Fruit fly (Drosophila melanogaster): ENCODE measurements around the gene CG3777.
A peak's percentile ranks its signal among the peaks of the same experiment; 100 is the strongest.

Gene CG3777

DNA sequence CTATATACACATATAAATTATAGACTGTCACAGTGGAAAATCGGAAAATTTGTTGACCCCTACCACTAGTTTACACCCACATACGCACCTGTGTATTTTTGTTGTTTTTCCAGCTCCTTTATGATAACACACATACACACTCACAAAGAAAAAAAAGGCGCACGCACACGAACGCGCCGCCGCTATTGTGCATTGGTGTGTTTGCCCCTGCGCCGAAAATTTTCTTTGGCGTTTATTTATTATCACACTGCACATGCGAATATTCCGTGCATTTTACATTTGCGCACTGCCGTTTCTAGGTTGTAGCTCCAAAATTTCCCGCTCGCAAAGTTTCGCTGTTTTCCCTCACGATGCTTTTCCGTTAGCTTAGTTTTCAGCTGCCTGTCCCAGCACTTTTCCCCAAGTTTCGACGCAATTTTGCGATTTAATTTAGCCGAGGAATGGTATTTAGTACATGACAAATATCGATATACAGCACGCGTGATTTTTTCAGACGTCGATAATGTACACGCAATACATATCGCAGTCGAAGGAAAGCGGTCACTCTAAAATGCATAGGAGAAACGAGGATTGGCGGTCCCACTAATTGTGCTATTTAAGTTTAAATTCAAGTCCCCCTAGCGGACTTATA, at the start of gene CG3777, which contains the start of gene ewg:
CG3777 (plus strand) TSS at position 607 of the 631 bp plus-strand sequence.
ewg (minus strand) TSS at position 622 of the 631 bp plus-strand sequence.
- peak; percentile 71 for TF ChIP-seq D1 (tag; optimal IDR thresholded peaks at IDR 0.05)
- no peak for TF ChIP-seq CG14655 (GFP tag; optimal IDR thresholded peaks at IDR 0.05)
- TF ChIP-seq Ets98B (GFP tag; IDR thresholded peaks at IDR 0.05) = no peak
- peak; percentile 29 for TF ChIP-seq EcR (GFP tag; optimal IDR thresholded peaks at IDR 0.05)

DNA sequence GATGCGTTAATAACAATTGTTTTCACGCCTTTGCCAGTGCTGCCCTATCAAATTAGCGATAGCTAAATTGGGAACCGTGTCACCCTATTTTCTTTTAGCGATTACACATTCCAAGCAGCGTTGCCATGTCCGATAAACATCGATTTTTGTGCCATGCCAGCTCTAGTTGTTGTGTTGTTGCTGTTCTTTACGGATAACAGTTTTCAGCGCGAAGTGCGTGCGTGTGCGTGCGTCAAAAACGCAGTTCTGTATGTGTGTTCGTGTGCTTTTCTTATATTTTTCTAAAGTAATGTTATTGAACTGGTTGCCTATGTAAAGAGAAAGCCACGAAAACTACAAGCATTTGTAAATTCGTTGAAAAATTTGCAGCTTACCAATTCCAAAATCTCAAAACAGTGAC, 33.7 kb upstream of the CG3777 start, which contains the start of the genes CG3038 and G9a:
CG3038 (minus strand) TSS at position 55 of the 400 bp plus-strand sequence.
G9a (plus strand) TSS at position 177 of the 400 bp plus-strand sequence.
- TF ChIP-seq EcR (GFP tag; optimal IDR thresholded peaks at IDR 0.05) = peak; percentile 54
- no peak for TF ChIP-seq Pif1A (GFP tag; optimal IDR thresholded peaks at IDR 0.05)

DNA sequence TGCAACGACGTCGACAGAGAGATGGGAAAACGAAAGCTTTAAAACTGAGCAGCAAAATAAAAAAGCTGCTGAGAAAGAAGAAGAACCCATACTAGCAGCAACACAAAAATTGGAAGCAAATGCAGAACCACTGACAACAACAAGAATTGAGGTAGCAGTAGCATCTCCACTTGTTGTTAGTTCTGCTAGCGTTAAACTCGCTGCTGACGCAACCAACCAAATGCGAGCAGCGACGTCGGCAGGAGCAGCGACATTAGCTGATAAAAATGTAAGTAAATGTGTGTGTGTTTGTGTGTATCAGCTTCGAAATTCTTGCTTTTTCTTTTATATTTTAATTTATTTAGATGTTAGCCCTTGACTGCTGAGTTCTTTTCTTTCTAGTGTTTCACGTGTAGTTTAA, 32.2 kb upstream of the CG3777 start:
- TF ChIP-seq CG8301 (tag; optimal IDR thresholded peaks at IDR 0.05) (no peak), CG9948 (tag; optimal IDR thresholded peaks at IDR 0.05) (no peak), EcR (GFP tag; optimal IDR thresholded peaks at IDR 0.05) (no peak), CG14655 (GFP tag; optimal IDR thresholded peaks at IDR 0.05) (no peak), CG12605 (GFP tag; IDR thresholded peaks at IDR 0.05) (no peak), rn (GFP tag; IDR thresholded peaks at IDR 0.05) (no peak), CG15710 (tag; optimal IDR thresholded peaks at IDR 0.05) (no peak), CG32121 (GFP tag; IDR thresholded peaks at IDR 0.05) (no peak)

- TF ChIP-seq Pif1B (GFP tag; optimal IDR thresholded peaks at IDR 0.05) (no peak), CG34367 (tag; optimal IDR thresholded peaks at IDR 0.05) (no peak), CG32121 (GFP tag; IDR thresholded peaks at IDR 0.05) (no peak), CG4496 (GFP tag; IDR thresholded peaks at IDR 0.05) (no peak), CG13204 (GFP tag; optimal IDR thresholded peaks at IDR 0.05) (no peak)
Measured at dm6 chrX:254690-255089, 24.8 kb upstream of the CG3777 start, which contains the start of gene CG42376. CG42376 (plus strand) TSS chrX:254876.

DNA sequence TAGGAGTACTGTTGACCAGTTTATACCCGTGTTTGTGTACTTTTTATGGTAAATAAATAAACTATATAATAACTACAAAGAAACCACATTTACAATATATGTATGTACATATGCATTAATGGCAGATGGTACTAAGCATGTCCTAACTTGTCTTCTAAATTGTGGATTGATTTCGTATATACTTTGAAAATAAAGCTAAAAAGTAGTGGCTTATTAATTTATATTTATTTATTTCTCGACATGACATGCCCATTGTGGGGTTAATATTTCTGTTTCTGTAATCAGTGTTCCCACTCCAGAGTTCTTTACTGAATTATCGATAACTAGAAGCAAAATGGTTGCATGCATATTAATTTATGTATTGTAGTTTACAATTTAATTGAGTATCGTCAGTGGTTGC, 24.1 kb upstream of the CG3777 start, which contains the start of gene cin:
cin (plus strand) TSS at position 306 of the 400 bp plus-strand sequence.
- TF ChIP-seq fd96Ca (GFP tag; IDR thresholded peaks at IDR 0.05) (no peak), CG4496 (GFP tag; IDR thresholded peaks at IDR 0.05) (peak; percentile 82), Pif1A (GFP tag; optimal IDR thresholded peaks at IDR 0.05) (peak; percentile 46), CG14655 (GFP tag; optimal IDR thresholded peaks at IDR 0.05) (no peak), gl (tag; optimal IDR thresholded peaks at IDR 0.05) (peak; percentile 30), CG8301 (tag; optimal IDR thresholded peaks at IDR 0.05) (peak; percentile 61), rn (GFP tag; IDR thresholded peaks at IDR 0.05) (no peak), CG8159 (tag; optimal IDR thresholded peaks at IDR 0.05) (peak; percentile 77), CG34367 (tag; optimal IDR thresholded peaks at IDR 0.05) (peak; percentile 65), CG15710 (tag; optimal IDR thresholded peaks at IDR 0.05) (peak; percentile 76), CG12605 (GFP tag; IDR thresholded peaks at IDR 0.05) (no peak), Snoo (tag; optimal IDR thresholded peaks at IDR 0.05) (peak; percentile 63), CG17806 (tag; optimal IDR thresholded peaks at IDR 0.05) (peak; percentile 71), Pif1B (GFP tag; optimal IDR thresholded peaks at IDR 0.05) (peak; percentile 52), Ets98B (GFP tag; IDR thresholded peaks at IDR 0.05) (peak; percentile 53), CG10348 (GFP tag; IDR thresholded peaks at IDR 0.05) (no peak), CG32121 (GFP tag; IDR thresholded peaks at IDR 0.05) (no peak), EcR (GFP tag; optimal IDR thresholded peaks at IDR 0.05) (no peak), D1 (tag; optimal IDR thresholded peaks at IDR 0.05) (peak; percentile 40), CG13204 (GFP tag; optimal IDR thresholded peaks at IDR 0.05) (no peak), CG9948 (tag; optimal IDR thresholded peaks at IDR 0.05) (peak; percentile 72)

- TF ChIP-seq CG8159 (tag; optimal IDR thresholded peaks at IDR 0.05) = peak; percentile 26
- TF ChIP-seq Pif1B (GFP tag; optimal IDR thresholded peaks at IDR 0.05) = peak; percentile 20
- TF ChIP-seq CG10348 (GFP tag; IDR thresholded peaks at IDR 0.05) = no peak
- TF ChIP-seq CG14655 (GFP tag; optimal IDR thresholded peaks at IDR 0.05) = no peak
- no peak for TF ChIP-seq Pif1A (GFP tag; optimal IDR thresholded peaks at IDR 0.05)
Measured at dm6 chrX:262836-263235, 16.7 kb upstream of the CG3777 start.

DNA sequence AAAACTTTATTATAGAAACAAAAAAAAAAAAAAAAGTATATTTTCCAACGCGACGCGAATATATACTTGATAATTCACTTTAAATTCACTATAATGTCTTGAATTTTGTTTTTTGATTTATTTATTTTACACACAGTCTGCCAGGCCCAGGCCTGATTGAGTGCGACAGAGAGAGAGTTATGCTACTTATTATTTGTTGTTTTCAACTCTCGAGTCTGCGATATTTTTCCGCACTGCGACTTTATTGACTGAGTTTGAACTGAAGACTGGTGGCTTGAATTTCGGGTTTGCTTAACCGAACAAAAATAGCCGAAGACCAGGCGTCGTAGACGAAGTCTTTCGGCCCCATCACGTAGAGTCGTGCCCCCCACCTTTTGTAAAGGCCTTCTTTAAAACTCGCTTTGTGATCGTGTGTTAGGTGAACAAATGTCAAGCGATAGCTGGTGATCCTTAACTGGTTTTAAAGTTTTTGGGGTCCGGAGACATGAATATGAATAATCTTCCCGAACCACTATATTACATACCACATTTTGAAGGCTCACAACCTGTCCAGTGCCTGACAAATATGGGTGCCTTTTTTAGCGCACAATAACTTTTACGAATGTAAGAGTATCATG, 15.7 kb upstream of the CG3777 start, which contains the start of gene CG13377:
CG13377 (minus strand) TSS at position 272 of the 617 bp plus-strand sequence.
- TF ChIP-seq CG17806 (tag; optimal IDR thresholded peaks at IDR 0.05) = peak; percentile 35
- no peak for TF ChIP-seq Snoo (tag; optimal IDR thresholded peaks at IDR 0.05)
- TF ChIP-seq CG10348 (GFP tag; IDR thresholded peaks at IDR 0.05) = no peak
- no peak for TF ChIP-seq CG13204 (GFP tag; optimal IDR thresholded peaks at IDR 0.05)
- TF ChIP-seq CG8301 (tag; optimal IDR thresholded peaks at IDR 0.05) = no peak
- no peak for TF ChIP-seq Pif1B (GFP tag; optimal IDR thresholded peaks at IDR 0.05)
- TF ChIP-seq CG34367 (tag; optimal IDR thresholded peaks at IDR 0.05) = no peak
- TF ChIP-seq rn (GFP tag; IDR thresholded peaks at IDR 0.05) = no peak
- TF ChIP-seq fd96Ca (GFP tag; IDR thresholded peaks at IDR 0.05) = no peak
- 0 out of 2 replicates have a peak, but pooled peaks have one; percentile 23 for TF ChIP-seq Ets98B (GFP tag; IDR thresholded peaks at IDR 0.05)
- no peak for TF ChIP-seq gl (tag; optimal IDR thresholded peaks at IDR 0.05)
- TF ChIP-seq CG12605 (GFP tag; IDR thresholded peaks at IDR 0.05) = no peak
- TF ChIP-seq CG4496 (GFP tag; IDR thresholded peaks at IDR 0.05) = peak; percentile 63
- TF ChIP-seq CG14655 (GFP tag; optimal IDR thresholded peaks at IDR 0.05) = peak; percentile 45
- TF ChIP-seq CG32121 (GFP tag; IDR thresholded peaks at IDR 0.05) = peak; percentile 48; the same call in 1 of the 2 replicates
- TF ChIP-seq CG8159 (tag; optimal IDR thresholded peaks at IDR 0.05) = no peak
- TF ChIP-seq D1 (tag; optimal IDR thresholded peaks at IDR 0.05) = no peak
- peak; percentile 40 for TF ChIP-seq CG9948 (tag; optimal IDR thresholded peaks at IDR 0.05)
- peak; percentile 36 for TF ChIP-seq EcR (GFP tag; optimal IDR thresholded peaks at IDR 0.05)
- peak; percentile 30 for TF ChIP-seq Pif1A (GFP tag; optimal IDR thresholded peaks at IDR 0.05)
- peak; percentile 36 for TF ChIP-seq CG15710 (tag; optimal IDR thresholded peaks at IDR 0.05)
